Worm (Caenorhabditis elegans) whole organism, late embryonic: ENCODE data around the gene daf-11.

Source experiments
- C38D4.7 ChIP-seq: fragments of 200-800 bp; sonication (Bioruptor generic); optimal IDR thresholded peaks from 2 replicates; lab custom pipeline; 2018; ENCODE audit warnings: mild to moderate bottlenecking, missing genetic modification characterization, moderate library complexity, missing compliant biosample characterization
- ceh-14 ChIP-seq: sonication (generic microtip); optimal IDR thresholded peaks from 2 replicates; lab custom pipeline; 2016; ENCODE audit warnings: missing genotype, missing genetic modification characterization, missing compliant biosample characterization
- ceh-18 ChIP-seq: sonication (generic microtip); optimal IDR thresholded peaks from 2 replicates; lab custom pipeline; 2016; ENCODE audit warnings: missing genetic modification characterization, missing compliant biosample characterization
- ceh-22 ChIP-seq: sonication (generic microtip); optimal IDR thresholded peaks from 2 replicates; lab custom pipeline; 2017; ENCODE audit warnings: missing biosample characterization, missing genetic modification characterization
- ceh-24 ChIP-seq: sonication (generic microtip); optimal IDR thresholded peaks from 2 replicates; lab custom pipeline; 2016; ENCODE audit warnings: mild to moderate bottlenecking, missing genetic modification characterization, missing compliant biosample characterization
- ceh-30 ChIP-seq: fragments of 150-350 bp; optimal IDR thresholded peaks from 2 replicates; lab custom pipeline; 2014; ENCODE audit warnings: missing biosample characterization, missing genetic modification characterization
- ceh-31 ChIP-seq: sonication (generic microtip); optimal IDR thresholded peaks from 2 replicates; lab custom pipeline; 2016; ENCODE audit warnings: missing genetic modification characterization, missing compliant biosample characterization
- ceh-34 ChIP-seq: sonication (generic microtip); optimal IDR thresholded peaks from 2 replicates; lab custom pipeline; 2016; ENCODE audit warnings: mild to moderate bottlenecking, missing genetic modification characterization, missing compliant biosample characterization
- ceh-45 ChIP-seq: fragments of 200-800 bp; sonication (Bioruptor generic); IDR thresholded peaks from 2 replicates; pipeline ENCODE4 v1.3.6; 2022; ENCODE audit warnings: missing genetic modification reagents, missing genetic modification characterization, missing compliant biosample characterization
- ceh-48 ChIP-seq: sonication (generic microtip); optimal IDR thresholded peaks from 2 replicates; lab custom pipeline; 2016; ENCODE audit warnings: missing genetic modification characterization, inconsistent platforms, missing compliant biosample characterization
- ceh-9 ChIP-seq: sonication (generic microtip); optimal IDR thresholded peaks from 2 replicates; lab custom pipeline; 2016; ENCODE audit warnings: mild to moderate bottlenecking, missing genetic modification characterization, inconsistent platforms, missing compliant biosample characterization
- dve-1 ChIP-seq: sonication (generic microtip); optimal IDR thresholded peaks from 2 replicates; lab custom pipeline; 2017; ENCODE audit warnings: antibody characterized with exemption, mild to moderate bottlenecking, missing genetic modification characterization, missing compliant biosample characterization
- elt-2 ChIP-seq: sonication (generic microtip); optimal IDR thresholded peaks from 2 replicates; lab custom pipeline; 2016; ENCODE audit warnings: missing genetic modification reagents, missing genetic modification characterization, missing compliant biosample characterization
- elt-4 ChIP-seq: sonication (generic microtip); optimal IDR thresholded peaks from 2 replicates; lab custom pipeline; 2016; ENCODE audit warnings: missing genetic modification characterization, missing compliant biosample characterization
- ets-4 ChIP-seq: sonication (generic microtip); optimal IDR thresholded peaks from 2 replicates; lab custom pipeline; 2016; ENCODE audit warnings: missing genetic modification characterization, missing compliant biosample characterization
- eyg-1 ChIP-seq: sonication (generic microtip); optimal IDR thresholded peaks from 2 replicates; lab custom pipeline; 2016; ENCODE audit warnings: missing genotype, missing genetic modification characterization, missing compliant biosample characterization
- fkh-6 ChIP-seq: sonication (generic microtip); optimal IDR thresholded peaks from 2 replicates; lab custom pipeline; 2016; ENCODE audit warnings: missing genetic modification characterization, missing compliant biosample characterization
- hlh-13 ChIP-seq: fragments of 200-800 bp; sonication (Bioruptor generic); optimal IDR thresholded peaks from 2 replicates; lab custom pipeline; 2018; ENCODE audit warnings: mild to moderate bottlenecking, missing genetic modification characterization, missing compliant biosample characterization
- hlh-15 ChIP-seq: sonication (generic microtip); optimal IDR thresholded peaks from 2 replicates; lab custom pipeline; 2016; ENCODE audit warnings: missing genetic modification characterization, missing compliant biosample characterization
- hlh-30 ChIP-seq: sonication (generic microtip); optimal IDR thresholded peaks from 2 replicates; lab custom pipeline; 2017; ENCODE audit warnings: antibody characterized with exemption, missing genetic modification characterization, missing compliant biosample characterization; ENCODE audit not compliant: insufficient read depth
- hlh-8 ChIP-seq: sonication (generic microtip); optimal IDR thresholded peaks from 2 replicates; lab custom pipeline; 2016; ENCODE audit warnings: missing genotype, missing genetic modification characterization, missing compliant biosample characterization
- lim-6 ChIP-seq: sonication (generic microtip); optimal IDR thresholded peaks from 2 replicates; lab custom pipeline; 2016; ENCODE audit warnings: missing genetic modification characterization, missing compliant biosample characterization
- madf-2 ChIP-seq: sonication (generic microtip); optimal IDR thresholded peaks from 2 replicates; lab custom pipeline; 2017; ENCODE audit warnings: missing genetic modification characterization, missing compliant biosample characterization
- mec-3 ChIP-seq: sonication (generic microtip); optimal IDR thresholded peaks from 2 replicates; lab custom pipeline; 2016; ENCODE audit warnings: borderline replicate concordance, missing genetic modification characterization, missing compliant biosample characterization
- nfya-1 ChIP-seq: sonication (generic microtip); optimal IDR thresholded peaks from 2 replicates; lab custom pipeline; 2017; ENCODE audit warnings: missing genetic modification characterization, mild to moderate bottlenecking, missing compliant biosample characterization, antibody characterized with exemption, moderate library complexity
- nhr-11 ChIP-seq: fragments of 150-350 bp; optimal IDR thresholded peaks from 2 replicates; lab custom pipeline; 2014; ENCODE audit warnings: missing biosample characterization, missing genetic modification characterization
- npax-4 ChIP-seq: sonication (generic microtip); optimal IDR thresholded peaks from 2 replicates; lab custom pipeline; 2016; ENCODE audit warnings: missing genetic modification characterization, missing compliant biosample characterization
- pag-3 ChIP-seq: sonication (generic microtip); optimal IDR thresholded peaks from 2 replicates; lab custom pipeline; 2016; ENCODE audit warnings: missing compliant biosample characterization, missing genetic modification characterization, borderline replicate concordance
- pat-9 ChIP-seq: fragments of 200-800 bp; sonication (Bioruptor generic); optimal IDR thresholded peaks from 2 replicates; lab custom pipeline; 2018; ENCODE audit warnings: mild to moderate bottlenecking, missing genetic modification characterization, moderate library complexity, missing compliant biosample characterization
- pax-1 ChIP-seq: fragments of 150-350 bp; optimal IDR thresholded peaks from 2 replicates; lab custom pipeline; 2014; ENCODE audit warnings: missing biosample characterization, missing genetic modification characterization
- pha-4 ChIP-seq: fragments of 150-350 bp; optimal IDR thresholded peaks from 2 replicates; lab custom pipeline; 2018; ENCODE audit warnings: missing biosample characterization, missing genetic modification reagents, missing genetic modification characterization
- rnt-1 ChIP-seq: sonication (generic microtip); optimal IDR thresholded peaks from 2 replicates; lab custom pipeline; 2016; ENCODE audit warnings: missing genetic modification characterization, missing compliant biosample characterization
- sdc-2 ChIP-seq: sonication (generic microtip); optimal IDR thresholded peaks from 2 replicates; lab custom pipeline; 2016; ENCODE audit warnings: missing genotype, missing genetic modification characterization, missing compliant biosample characterization
- sox-4 ChIP-seq: sonication (generic microtip); optimal IDR thresholded peaks from 2 replicates; lab custom pipeline; 2017; ENCODE audit warnings: mild to moderate bottlenecking, missing genetic modification characterization, inconsistent platforms, missing compliant biosample characterization
- syd-9 ChIP-seq: sonication (generic microtip); optimal IDR thresholded peaks from 2 replicates; lab custom pipeline; 2016; ENCODE audit warnings: mild to moderate bottlenecking, missing genetic modification characterization, moderate library complexity, missing compliant biosample characterization
- tbx-2 ChIP-seq: sonication (generic microtip); optimal IDR thresholded peaks from 2 replicates; lab custom pipeline; 2016; ENCODE audit warnings: missing genetic modification characterization, missing compliant biosample characterization
- ttx-3 ChIP-seq: sonication (generic microtip); optimal IDR thresholded peaks from 2 replicates; lab custom pipeline; 2016; ENCODE audit warnings: missing genetic modification reagents, missing genetic modification characterization, missing compliant biosample characterization
- unc-3 ChIP-seq, 2 experiments: fragments of 200-800 bp in 1 of 2; sonication (Bioruptor generic) in 1 of 2; sonication (generic microtip) in 1 of 2; conservative IDR thresholded peaks in 1 of 2; optimal IDR thresholded peaks in 1 of 2; 2 replicates each; pipeline versions ENCODE4 v1.3.6 to Lab custom; 2016 to 2022; ENCODE audit warnings: missing compliant biosample characterization in 2 of 2, missing genetic modification characterization in 2 of 2, missing genetic modification reagents in 1 of 2
- unc-42 ChIP-seq: sonication (generic microtip); optimal IDR thresholded peaks from 2 replicates; lab custom pipeline; 2016; ENCODE audit warnings: missing genotype, missing genetic modification characterization, missing compliant biosample characterization
- zip-5 ChIP-seq: sonication (generic microtip); optimal IDR thresholded peaks from 2 replicates; lab custom pipeline; 2016; ENCODE audit warnings: missing genetic modification characterization, missing compliant biosample characterization
- ztf-16 ChIP-seq: sonication (generic microtip); optimal IDR thresholded peaks from 2 replicates; lab custom pipeline; 2017; ENCODE audit warnings: missing genetic modification characterization, missing compliant biosample characterization

Gene daf-11

DNA sequence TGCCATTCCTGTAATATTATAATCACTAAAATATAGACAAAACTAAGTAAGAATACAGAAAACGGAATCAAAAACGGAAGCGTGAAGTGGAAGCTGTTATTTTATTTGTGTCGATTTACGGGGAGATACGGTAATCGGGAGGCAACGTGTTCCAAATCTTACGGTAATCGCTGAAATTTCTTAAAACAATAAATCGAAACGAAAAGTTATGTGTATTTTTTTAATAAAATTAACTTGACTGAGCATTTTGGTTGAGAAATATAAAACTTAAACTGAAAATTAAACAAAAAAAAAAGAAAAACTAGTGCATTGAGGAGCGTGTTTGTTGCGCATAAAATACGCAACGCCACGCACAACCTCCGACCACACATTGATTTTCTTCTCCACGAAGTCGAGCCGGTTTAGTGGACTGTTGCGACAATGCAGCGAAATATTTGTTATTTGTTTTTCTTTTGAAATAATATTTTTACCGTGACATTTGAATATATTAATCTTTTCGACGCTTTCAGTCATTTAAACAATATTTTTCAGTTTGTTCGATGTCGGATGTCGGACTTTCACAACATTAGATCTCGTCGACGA is 38.6 kb upstream of the daf-11 start, which contains the start of the genes F55A11.1 and syx-5:
TSS of gene F55A11.1 (minus strand) at position 13 of the 582 bp plus-strand sequence.
TSS of gene syx-5 (plus strand) at position 532 of the 582 bp plus-strand sequence.
- TF ChIP-seq sox-4 (tag; lab: Kevin White, UChicago) = no peak
- no peak for TF ChIP-seq C38D4.7
- TF ChIP-seq tbx-2 (tag; lab: Kevin White, UChicago) = peak; percentile 35
- peak; percentile 35 for TF ChIP-seq pax-1 (tag; lab: Kevin White, UChicago)
- no peak for TF ChIP-seq ceh-22
- TF ChIP-seq ceh-30 (tag; lab: Kevin White, UChicago) = peak; percentile 74
- no peak for TF ChIP-seq lim-6 (tag; lab: Kevin White, UChicago)
- peak; percentile 44 for TF ChIP-seq ceh-34 (tag; lab: Kevin White, UChicago)
- peak; percentile 70 for TF ChIP-seq unc-42 (tag; lab: Kevin White, UChicago)
- TF ChIP-seq nfya-1 = peak; percentile 81
- peak; percentile 43 for TF ChIP-seq ceh-31 (tag; lab: Kevin White, UChicago)
- no peak for TF ChIP-seq fkh-6 (tag; lab: Kevin White, UChicago)
- TF ChIP-seq ceh-18 (tag; lab: Kevin White, UChicago) = peak; percentile 22
- peak; percentile 41 for TF ChIP-seq ceh-48 (tag; lab: Kevin White, UChicago)
- no peak for TF ChIP-seq hlh-30 (tag; lab: Kevin White, UChicago)
- peak; percentile 19 for TF ChIP-seq rnt-1

DNA sequence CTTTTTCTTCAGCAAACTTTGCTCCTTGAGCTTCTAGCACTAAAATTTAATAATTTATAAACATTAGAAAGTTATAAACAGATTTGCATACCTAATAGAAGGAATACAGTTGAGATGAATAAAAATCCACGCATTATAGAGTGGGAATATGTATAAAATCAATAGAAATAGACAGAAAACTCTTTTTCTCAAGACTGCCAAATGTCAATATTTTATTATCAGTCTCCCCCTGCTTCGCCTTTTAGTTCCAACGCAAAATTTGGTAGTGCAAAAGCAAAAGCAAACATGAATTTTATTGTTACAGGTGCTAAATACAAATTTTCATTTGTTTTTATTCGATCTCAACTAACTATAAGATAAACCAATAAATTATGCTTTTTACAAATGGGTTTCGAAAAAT is 37.0 kb upstream of the daf-11 start, which contains the start of gene T04F3.4:
TSS of gene T04F3.4 (minus strand) at position 187 of the 400 bp plus-strand sequence.
- TF ChIP-seq tbx-2 (tag; lab: Kevin White, UChicago) (no peak), elt-4 (tag; lab: Kevin White, UChicago) (no peak), ceh-24 (tag; lab: Kevin White, UChicago) (no peak)

- TF ChIP-seq ceh-22 (no peak), pha-4 (tag; lab: Kevin White, UChicago) (no peak)
- TF ChIP-seq, all 69 proteins: peak for 0
These were observed 34.5 kb upstream of the daf-11 start, which contains the start of gene T04F3.5 for ce11 chrV:11760371-11760770. T04F3.5 (plus strand) TSS chrV:11760671.

DNA sequence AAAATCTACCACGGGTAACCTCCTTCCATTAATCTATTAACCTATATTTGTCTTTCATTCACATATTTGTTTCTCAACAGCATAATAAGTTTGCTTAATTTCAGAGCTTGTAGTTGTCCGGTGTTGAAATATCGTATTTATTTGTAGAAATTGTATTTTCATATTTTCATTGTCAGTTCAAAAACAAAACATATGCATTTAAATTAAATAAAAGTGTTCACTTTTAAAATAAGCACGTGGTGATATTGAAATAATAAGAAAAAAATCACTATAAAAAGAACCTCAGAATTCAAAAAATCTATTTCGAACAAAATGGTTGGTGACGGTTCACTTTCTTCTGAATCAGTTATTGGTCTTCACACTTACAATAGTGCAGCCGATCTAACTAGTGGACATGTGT is 32.8 kb upstream of the daf-11 start, which contains the start of gene T04F3.3:
TSS of gene T04F3.3 (plus strand) at position 301 of the 400 bp plus-strand sequence.
- TF ChIP-seq ttx-3 (tag; lab: Kevin White, UChicago) (no peak), fkh-6 (tag; lab: Kevin White, UChicago) (no peak), ceh-9 (tag; lab: Kevin White, UChicago) (no peak), elt-2 (tag; lab: Kevin White, UChicago) (no peak), ceh-24 (tag; lab: Kevin White, UChicago) (no peak), eyg-1 (tag; lab: Kevin White, UChicago) (no peak), hlh-13 (GFP tag; lab: Kevin White, UChicago) (no peak), elt-4 (tag; lab: Kevin White, UChicago) (no peak), mec-3 (tag; lab: Kevin White, UChicago) (no peak), syd-9 (no peak), sox-4 (tag; lab: Kevin White, UChicago) (no peak), hlh-15 (tag; lab: Kevin White, UChicago) (no peak), ceh-45 (GFP tag; lab: Robert Waterston, UW) (no peak), madf-2 (tag; lab: Kevin White, UChicago) (no peak), ztf-16 (tag; lab: Kevin White, UChicago) (no peak), ceh-22 (no peak)

ce11 chrV:11757358-11757757 is 31.5 kb upstream of the daf-11 start, which contains the start of gene smoc-1:
smoc-1 (plus strand) TSS chrV:11757658.
- no peak for TF ChIP-seq zip-5
- no peak for TF ChIP-seq sdc-2 (tag; lab: Kevin White, UChicago)
- TF ChIP-seq eyg-1 (tag; lab: Kevin White, UChicago) = no peak
- TF ChIP-seq dve-1 (tag; lab: Kevin White, UChicago) = no peak
- TF ChIP-seq sox-4 (tag; lab: Kevin White, UChicago) = no peak
- no peak for TF ChIP-seq ceh-14
- no peak for TF ChIP-seq fkh-6 (tag; lab: Kevin White, UChicago)
- TF ChIP-seq hlh-8 = no peak
- no peak for TF ChIP-seq nhr-11 (tag; lab: Kevin White, UChicago)
- no peak for TF ChIP-seq ets-4 (tag; lab: Kevin White, UChicago)
- no peak for TF ChIP-seq npax-4 (tag; lab: Kevin White, UChicago)
- TF ChIP-seq elt-2 (tag; lab: Kevin White, UChicago) = no peak
- no peak for TF ChIP-seq unc-3 (GFP tag; conservative IDR thresholded peaks at IDR 0.05; lab: Robert Waterston, UW)
- TF ChIP-seq unc-3 (tag; optimal IDR thresholded peaks at IDR 0.05; lab: Kevin White, UChicago) = no peak
- TF ChIP-seq pat-9 (tag; lab: Kevin White, UChicago) = no peak
- no peak for TF ChIP-seq pag-3
